Worm (Caenorhabditis elegans) whole organism, L4 larva: ENCODE data around the gene Y38A10A.2.
A peak's percentile ranks its signal among the peaks of the same experiment; 100 is the strongest.
"Not testable (repeated sequence)": the region's sequence is repeated elsewhere in the genome, so short reads cannot be mapped to it uniquely, and the experiment has no call there.

Experiments used
- D1046.2 ChIP-seq: fragments of 200-800 bp; sonication (Bioruptor generic); IDR thresholded peaks from 2 replicates; pipeline ENCODE4 v1.3.6; 2022; ENCODE audit warnings: missing genetic modification characterization, missing compliant biosample characterization
- F37D6.2 ChIP-seq: sonication (generic microtip); optimal IDR thresholded peaks from 2 replicates; lab custom pipeline; 2016; ENCODE audit warnings: mild to moderate bottlenecking, missing genetic modification characterization, missing compliant biosample characterization
- T20F7.1 ChIP-seq: fragments of 200-800 bp; sonication (Bioruptor generic); optimal IDR thresholded peaks from 2 replicates; lab custom pipeline; 2018; ENCODE audit warnings: mild to moderate bottlenecking, missing genetic modification characterization, missing compliant biosample characterization
- Y105C5A.15 ChIP-seq: fragments of 200-800 bp; sonication (Bioruptor generic); IDR thresholded peaks from 2 replicates; pipeline ENCODE4 v1.3.6; 2022; ENCODE audit warnings: missing genetic modification characterization, missing compliant biosample characterization
- aly-2 ChIP-seq: sonication (generic microtip); optimal IDR thresholded peaks from 2 replicates; lab custom pipeline; 2018; ENCODE audit warnings: missing biosample characterization, missing genetic modification characterization
- arid-1 ChIP-seq: fragments of 200-800 bp; sonication (Bioruptor generic); conservative IDR thresholded peaks from 2 replicates; pipeline ENCODE4 v1.3.6; 2022; ENCODE audit warnings: missing genetic modification reagents, missing genetic modification characterization, missing compliant biosample characterization
- attf-4 ChIP-seq: sonication (generic microtip); optimal IDR thresholded peaks from 3 replicates; lab custom pipeline; 2017; ENCODE audit warnings: missing biosample characterization, missing genetic modification characterization
- ceh-62 ChIP-seq: sonication (generic microtip); optimal IDR thresholded peaks from 2 replicates; lab custom pipeline; 2017; ENCODE audit warnings: missing biosample characterization, missing genetic modification characterization
- ceh-82 ChIP-seq: sonication (generic microtip); optimal IDR thresholded peaks from 2 replicates; lab custom pipeline; 2017; ENCODE audit warnings: missing biosample characterization, missing genetic modification characterization
- cey-2 ChIP-seq: sonication (generic microtip); optimal IDR thresholded peaks from 3 replicates; lab custom pipeline; 2017; ENCODE audit warnings: missing genetic modification characterization, mild to moderate bottlenecking, missing compliant biosample characterization, antibody characterized with exemption, borderline replicate concordance; ENCODE audit not compliant: insufficient read depth
- ctbp-1 ChIP-seq: fragments of 200-800 bp; sonication (Bioruptor generic); IDR thresholded peaks from 2 replicates; pipeline ENCODE4 v1.3.6; 2022; ENCODE audit warnings: missing genetic modification reagents, missing genetic modification characterization, missing compliant biosample characterization
- daf-8 ChIP-seq: fragments of 200-800 bp; sonication (Bioruptor generic); IDR thresholded peaks from 2 replicates; pipeline ENCODE4 v1.3.6; 2022; ENCODE audit warnings: missing genetic modification characterization, missing compliant biosample characterization
- dpl-1 ChIP-seq: fragments of 150-350 bp; optimal IDR thresholded peaks from 2 replicates; lab custom pipeline; 2014; ENCODE audit warnings: missing biosample characterization, missing genetic modification reagents, missing genetic modification characterization
- duxl-1 ChIP-seq: sonication (generic microtip); optimal IDR thresholded peaks from 2 replicates; lab custom pipeline; 2016; ENCODE audit warnings: mild to moderate bottlenecking, missing genetic modification characterization, moderate library complexity, missing compliant biosample characterization; ENCODE audit not compliant: poor library complexity
- dve-1 ChIP-seq: sonication (generic microtip); optimal IDR thresholded peaks from 2 replicates; lab custom pipeline; 2017; ENCODE audit warnings: antibody characterized with exemption, mild to moderate bottlenecking, missing genetic modification characterization, missing compliant biosample characterization; ENCODE audit not compliant: insufficient read depth
- egl-43 ChIP-seq: fragments of 200-800 bp; sonication (Bioruptor generic); IDR thresholded peaks from 2 replicates; pipeline ENCODE4 v1.3.6; 2022; ENCODE audit warnings: missing genetic modification reagents, missing genetic modification characterization, missing compliant biosample characterization
- gei-8 ChIP-seq: fragments of 200-800 bp; sonication (Bioruptor generic); optimal IDR thresholded peaks from 2 replicates; lab custom pipeline; 2018; ENCODE audit warnings: mild to moderate bottlenecking, missing genetic modification characterization, missing compliant biosample characterization
- hlh-11 ChIP-seq: fragments of 200-800 bp; sonication (Bioruptor generic); optimal IDR thresholded peaks from 2 replicates; lab custom pipeline; 2018; ENCODE audit warnings: mild to moderate bottlenecking, missing genetic modification characterization, missing compliant biosample characterization
- lim-7 ChIP-seq: fragments of 200-800 bp; sonication (Bioruptor generic); IDR thresholded peaks from 2 replicates; pipeline ENCODE4 v1.3.6; 2022; ENCODE audit warnings: missing genetic modification characterization, missing compliant biosample characterization
- lin-15B ChIP-seq: fragments of 150-350 bp; sonication (generic microtip); optimal IDR thresholded peaks from 3 replicates; lab custom pipeline; 2014; ENCODE audit warnings: missing biosample characterization, missing genetic modification characterization
- lsy-2 ChIP-seq, 2 experiments: fragments of 150-350 bp in 1 of 2; sonication (generic microtip) in 1 of 2; optimal IDR thresholded peaks; 2 replicates each; lab custom pipeline; 2014 to 2017; ENCODE audit warnings: missing biosample characterization in 2 of 2, missing genetic modification characterization in 2 of 2
- mes-2 ChIP-seq: sonication (generic microtip); optimal IDR thresholded peaks from 2 replicates; lab custom pipeline; 2016; ENCODE audit warnings: missing genotype, mild to moderate bottlenecking, missing genetic modification characterization, missing compliant biosample characterization; ENCODE audit not compliant: poor library complexity, severe bottlenecking
- mxl-2 ChIP-seq: fragments of 200-800 bp; sonication (Bioruptor generic); conservative IDR thresholded peaks from 2 replicates; pipeline ENCODE4 v1.3.6; 2022; ENCODE audit warnings: missing genetic modification reagents, missing genetic modification characterization, missing compliant biosample characterization
- nhr-11 ChIP-seq: fragments of 150-350 bp; optimal IDR thresholded peaks from 2 replicates; lab custom pipeline; 2014; ENCODE audit warnings: missing biosample characterization, missing genetic modification characterization
- nhr-111 ChIP-seq: fragments of 200-800 bp; sonication (Bioruptor generic); optimal IDR thresholded peaks from 2 replicates; lab custom pipeline; 2018; ENCODE audit warnings: mild to moderate bottlenecking, missing genetic modification characterization, missing compliant biosample characterization
- nhr-28 ChIP-seq: fragments of 150-350 bp; optimal IDR thresholded peaks from 2 replicates; lab custom pipeline; 2014; ENCODE audit warnings: missing biosample characterization, missing genetic modification characterization
- nhr-48 ChIP-seq: sonication (generic microtip); optimal IDR thresholded peaks from 2 replicates; lab custom pipeline; 2016; ENCODE audit warnings: mild to moderate bottlenecking, missing genetic modification characterization, missing compliant biosample characterization
- nhr-6 ChIP-seq: fragments of 150-350 bp; optimal IDR thresholded peaks from 2 replicates; lab custom pipeline; 2014; ENCODE audit warnings: missing biosample characterization, missing genetic modification characterization
- pha-4 ChIP-seq, 2 experiments: fragments of 150-350 bp in 1 of 2; fragments of 200-800 bp in 1 of 2; sonication (Bioruptor generic) in 1 of 2; IDR thresholded peaks in 1 of 2; optimal IDR thresholded peaks in 1 of 2; 2 replicates each; pipeline versions ENCODE4 v1.3.6 to Lab custom; 2014 to 2022; ENCODE audit warnings: missing genetic modification characterization in 2 of 2, missing genetic modification reagents in 2 of 2, missing biosample characterization in 1 of 2, missing compliant biosample characterization in 1 of 2
- set-16 ChIP-seq: fragments of 200-800 bp; sonication (Bioruptor generic); IDR thresholded peaks from 2 replicates; pipeline ENCODE4 v1.3.6; 2022; ENCODE audit warnings: missing genetic modification reagents, missing genetic modification characterization, missing compliant biosample characterization
- skn-1 ChIP-seq: fragments of 150-350 bp; optimal IDR thresholded peaks from 2 replicates; lab custom pipeline; 2014; ENCODE audit warnings: missing biosample characterization, missing genetic modification characterization
- tra-1 ChIP-seq: fragments of 200-800 bp; sonication (Bioruptor generic); IDR thresholded peaks from 2 replicates; pipeline ENCODE4 v1.3.6; 2022; ENCODE audit warnings: missing genetic modification reagents, missing genetic modification characterization, missing compliant biosample characterization
- vab-7 ChIP-seq: fragments of 200-800 bp; sonication (Bioruptor generic); IDR thresholded peaks from 2 replicates; pipeline ENCODE4 v1.3.6; 2022; ENCODE audit warnings: missing genetic modification reagents, missing genetic modification characterization, missing compliant biosample characterization
- zag-1 ChIP-seq: fragments of 150-350 bp; optimal IDR thresholded peaks from 2 replicates; lab custom pipeline; 2014; ENCODE audit warnings: missing biosample characterization, missing genetic modification characterization
- zfp-2 ChIP-seq: sonication (generic microtip); optimal IDR thresholded peaks from 2 replicates; lab custom pipeline; 2016; ENCODE audit warnings: mild to moderate bottlenecking, missing genetic modification characterization, missing compliant biosample characterization
- zfp-3 ChIP-seq: fragments of 200-800 bp; sonication (Bioruptor generic); conservative IDR thresholded peaks from 2 replicates; pipeline ENCODE4 v1.3.6; 2022; ENCODE audit warnings: missing genetic modification reagents, missing genetic modification characterization, missing compliant biosample characterization
- ztf-11 ChIP-seq: fragments of 150-350 bp; optimal IDR thresholded peaks from 2 replicates; lab custom pipeline; 2014; ENCODE audit warnings: missing biosample characterization, missing genetic modification characterization
- ztf-7 ChIP-seq: fragments of 150-350 bp; optimal IDR thresholded peaks from 2 replicates; lab custom pipeline; 2014; ENCODE audit warnings: missing biosample characterization, missing genetic modification characterization

Y38A10A.2 gene

ce11 chrV:6095829-6096228 is 32.6 kb upstream of the Y38A10A.2 start, which contains the start of gene Y38A10A.7 (continued):
- peak in 1 of 2 experiments; percentile 41 for TF ChIP-seq lsy-2 (tag; optimal IDR thresholded peaks at IDR 0.05; lab: Kevin White, UChicago)
- no peak for TF ChIP-seq ztf-7 (tag; lab: Kevin White, UChicago)
- TF ChIP-seq ztf-11 (tag; lab: Kevin White, UChicago) = no peak
- no peak for TF ChIP-seq lin-15B (tag; lab: Kevin White, UChicago)
- no peak for TF ChIP-seq D1046.2
- no peak for TF ChIP-seq duxl-1 (tag; lab: Kevin White, UChicago)
- no peak for TF ChIP-seq attf-4 (tag; lab: Kevin White, UChicago)
- no peak for TF ChIP-seq zag-1 (tag; lab: Kevin White, UChicago)
- TF ChIP-seq ctbp-1 (GFP tag; lab: Robert Waterston, UW) = no peak
- TF ChIP-seq F37D6.2 = no peak
- no peak for TF ChIP-seq gei-8 (GFP tag; lab: Kevin White, UChicago)
- no peak for TF ChIP-seq ceh-62 (tag; lab: Kevin White, UChicago)
- no peak for TF ChIP-seq vab-7 (GFP tag; lab: Robert Waterston, UW)
- peak; percentile 4 for TF ChIP-seq nhr-28
- no peak for TF ChIP-seq nhr-11 (tag; lab: Kevin White, UChicago)
- TF ChIP-seq daf-8 (GFP tag; lab: Robert Waterston, UW) = no peak
- TF ChIP-seq nhr-48 (tag; lab: Kevin White, UChicago) = no peak
- TF ChIP-seq nhr-111 (GFP tag; lab: Kevin White, UChicago) = no peak
- TF ChIP-seq dve-1 (tag; lab: Kevin White, UChicago) = peak; percentile 3
- TF ChIP-seq nhr-6 = no peak
- TF ChIP-seq cey-2 = no peak

- TF ChIP-seq set-16 (GFP tag; lab: Robert Waterston, UW) = peak; percentile 71
- TF ChIP-seq, all 104 proteins: peak for 1; not testable (repeated sequence) for 103
Observed at ce11 chrV:6091592-6091991, 28.4 kb upstream of the Y38A10A.2 start.

- TF ChIP-seq tra-1 (0 out of 2 replicates have a peak, but pooled peaks have one; percentile 5), set-16 (GFP tag; lab: Robert Waterston, UW) (peak; percentile 88; the same call in 1 of the 2 replicates)
- TF ChIP-seq, all 104 proteins: peak for 2; not testable (repeated sequence) for 102
Observed at ce11 chrV:6071551-6071950, 8.3 kb upstream of the Y38A10A.2 start.

DNA sequence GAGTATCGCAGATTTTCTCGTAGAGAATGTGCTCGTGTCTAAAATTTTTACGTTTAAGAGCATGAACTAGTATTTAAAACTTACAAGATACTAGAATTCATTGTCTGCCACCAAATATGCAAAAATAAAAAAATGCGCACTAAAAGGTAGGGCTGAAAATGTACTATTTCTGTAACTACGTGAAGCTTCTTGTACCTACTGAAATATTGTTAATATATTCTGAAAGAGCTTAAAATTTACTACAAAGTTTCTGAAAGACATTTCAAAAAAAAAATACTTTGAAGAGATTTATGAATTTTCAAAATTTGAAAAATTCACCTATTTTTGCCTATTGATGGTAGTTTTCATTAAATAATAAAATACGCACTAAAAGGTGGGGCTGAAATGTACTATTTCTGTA is 6.7 kb upstream of the Y38A10A.2 start, which contains the start of gene fbxa-214:
Gene fbxa-214, minus strand, starts transcription at position 101 of the 400 bp plus-strand sequence.
- TF ChIP-seq dve-1 (tag; lab: Kevin White, UChicago); mxl-2 (GFP tag; lab: Robert Waterston, UW); Y105C5A.15 (GFP tag; lab: Robert Waterston, UW): not testable (repeated sequence)

DNA sequence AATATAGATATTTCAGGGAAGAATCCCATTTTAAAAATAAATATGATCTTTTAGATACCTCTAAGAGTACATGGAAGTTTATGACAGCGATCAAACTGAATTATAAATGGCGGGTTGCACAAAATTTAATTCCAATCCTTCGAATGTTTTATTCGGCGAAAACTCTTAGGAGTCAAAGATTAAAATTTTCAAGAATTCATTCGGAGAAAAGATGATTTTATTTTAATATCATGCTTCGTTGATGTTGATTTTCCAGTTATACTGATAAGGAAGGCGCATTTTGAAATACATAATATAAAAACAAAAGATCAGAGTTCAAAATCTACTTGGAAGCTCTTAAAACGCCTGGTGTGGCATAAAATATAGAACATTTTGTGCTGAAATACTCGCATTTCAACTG is 3.9 kb upstream of the Y38A10A.2 start, which contains the start of gene srh-10:
Gene srh-10, minus strand, starts transcription at position 29 of the 400 bp plus-strand sequence.
- no peak for TF ChIP-seq zfp-3 (GFP tag; lab: Robert Waterston, UW)
- no peak for TF ChIP-seq skn-1 (tag; lab: Kevin White, UChicago)
- no peak for TF ChIP-seq ztf-7 (tag; lab: Kevin White, UChicago)
- TF ChIP-seq mxl-2 (GFP tag; lab: Robert Waterston, UW) = no peak
- TF ChIP-seq dpl-1 (GFP tag; lab: Kevin White, UChicago) = no peak

DNA sequence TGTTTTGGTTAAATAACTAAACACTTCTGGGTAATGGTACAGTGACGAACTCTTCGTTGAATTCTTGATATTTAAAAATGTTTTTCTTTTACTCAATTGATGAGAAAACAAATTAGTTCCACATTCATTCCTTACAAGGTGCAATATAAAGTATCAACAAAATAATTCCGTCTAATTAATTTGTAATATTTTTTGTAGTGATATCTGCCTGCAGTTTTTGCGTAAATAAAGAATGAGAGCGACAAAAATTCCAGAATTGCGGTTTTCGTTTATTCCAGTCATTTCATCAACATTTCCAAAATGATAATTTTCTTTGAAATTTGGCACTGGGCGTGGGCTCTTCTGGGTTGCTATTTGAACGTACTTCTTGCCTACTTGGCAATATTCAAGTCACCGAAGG is 7.9 kb downstream of the Y38A10A.2 start, which contains the start of gene srd-20:
Gene srd-20, plus strand, starts transcription at position 301 of the 400 bp plus-strand sequence.
- TF ChIP-seq nhr-111 (GFP tag; lab: Kevin White, UChicago) (no peak), arid-1 (GFP tag; lab: Robert Waterston, UW) (no peak), lim-7 (GFP tag; lab: Robert Waterston, UW) (no peak), nhr-11 (tag; lab: Kevin White, UChicago) (no peak), nhr-48 (tag; lab: Kevin White, UChicago) (no peak), zfp-2 (tag; lab: Kevin White, UChicago) (no peak), ceh-82 (tag; lab: Kevin White, UChicago) (no peak), aly-2 (tag; lab: Kevin White, UChicago) (no peak), pha-4 (GFP tag; IDR thresholded peaks at IDR 0.05; lab: Robert Waterston, UW) (no peak), pha-4 (tag; optimal IDR thresholded peaks at IDR 0.05; lab: Kevin White, UChicago) (no peak), egl-43 (no peak), T20F7.1 (GFP tag; lab: Kevin White, UChicago) (no peak), mes-2 (no peak), hlh-11 (no peak)
